Fruit fly (Drosophila melanogaster) whole organism, embryonic: ENCODE data around the gene CG5087.
A peak's percentile ranks its signal among the peaks of the same experiment; 100 is the strongest.

Source experiments
- CG10267 ChIP-seq: fragments of 200-800 bp; sonication (Bioruptor generic); optimal IDR thresholded peaks from 2 replicates; lab custom pipeline; 2018; ENCODE audit warnings: missing biosample characterization, mild to moderate bottlenecking, missing genetic modification characterization, moderate library complexity
- CG1233 ChIP-seq: fragments of 200-800 bp; sonication (Bioruptor generic); optimal IDR thresholded peaks from 4 replicates; lab custom pipeline; 2018; ENCODE audit warnings: missing biosample characterization, mild to moderate bottlenecking, missing genetic modification characterization
- CG12659 ChIP-seq: fragments of 200-800 bp; sonication (Bioruptor generic); optimal IDR thresholded peaks from 3 replicates; lab custom pipeline; 2017; ENCODE audit warnings: mild to moderate bottlenecking, missing biosample characterization, missing genetic modification reagents, missing genetic modification characterization
- CG13287 ChIP-seq: fragments of 200-800 bp; sonication (Bioruptor generic); IDR thresholded peaks from 2 replicates; pipeline ENCODE4 v1.3.6; 2022; ENCODE audit warnings: missing biosample characterization, missing genetic modification characterization; ENCODE audit not compliant: partially characterized antibody
- CG13775 ChIP-seq: fragments of 200-800 bp; sonication (Bioruptor generic); optimal IDR thresholded peaks from 3 replicates; lab custom pipeline; 2017; ENCODE audit warnings: missing biosample characterization, mild to moderate bottlenecking, missing genetic modification characterization
- CG15269 ChIP-seq: fragments of 200-800 bp; sonication (Bioruptor generic); optimal IDR thresholded peaks from 2 replicates; lab custom pipeline; 2018; ENCODE audit warnings: missing biosample characterization, mild to moderate bottlenecking, missing genetic modification characterization, moderate library complexity
- CG1603 ChIP-seq: fragments of 200-800 bp; sonication (Bioruptor generic); optimal IDR thresholded peaks from 2 replicates; lab custom pipeline; 2019; ENCODE audit warnings: missing biosample characterization, mild to moderate bottlenecking, missing genetic modification characterization, moderate library complexity
- CG16813 ChIP-seq: fragments of 200-800 bp; sonication (Bioruptor generic); IDR thresholded peaks from 3 replicates; pipeline ENCODE4 v1.3.6; 2022; ENCODE audit warnings: missing biosample characterization, missing genetic modification characterization; ENCODE audit not compliant: partially characterized antibody
- CG2889 ChIP-seq: fragments of 200-800 bp; sonication (Bioruptor generic); IDR thresholded peaks from 3 replicates; pipeline ENCODE4 v1.3.6; 2022; ENCODE audit warnings: missing biosample characterization, missing genetic modification characterization
- CG31365 ChIP-seq: fragments of 200-800 bp; sonication (Bioruptor generic); optimal IDR thresholded peaks from 2 replicates; lab custom pipeline; 2018; ENCODE audit warnings: missing biosample characterization, mild to moderate bottlenecking, missing genetic modification characterization
- CG31441 ChIP-seq: fragments of 200-800 bp; sonication (Bioruptor generic); IDR thresholded peaks from 2 replicates; pipeline ENCODE4 v1.3.6; 2022; ENCODE audit warnings: missing biosample characterization, missing genetic modification characterization
- CG4424 ChIP-seq: fragments of 200-800 bp; sonication (Bioruptor generic); optimal IDR thresholded peaks from 3 replicates; lab custom pipeline; 2016; ENCODE audit warnings: missing biosample characterization, missing genetic modification characterization
- CG4617 ChIP-seq: fragments of 200-800 bp; sonication (Bioruptor generic); optimal IDR thresholded peaks from 3 replicates; lab custom pipeline; 2016; ENCODE audit warnings: missing biosample characterization, missing genetic modification characterization, borderline replicate concordance
- CG6689 ChIP-seq: fragments of 200-800 bp; sonication (Bioruptor generic); IDR thresholded peaks from 2 replicates; pipeline ENCODE4 v1.3.6; 2022; ENCODE audit warnings: missing biosample characterization, missing genetic modification characterization
- CG8388 ChIP-seq: fragments of 200-800 bp; sonication (Bioruptor generic); optimal IDR thresholded peaks from 2 replicates; lab custom pipeline; 2019; ENCODE audit warnings: missing biosample characterization, mild to moderate bottlenecking, missing genetic modification characterization, moderate library complexity
- CG8944 ChIP-seq: fragments of 200-800 bp; sonication (Bioruptor generic); optimal IDR thresholded peaks from 3 replicates; lab custom pipeline; 2016; ENCODE audit warnings: missing biosample characterization, missing genetic modification characterization
- Dbx ChIP-seq: fragments of 200-800 bp; sonication (Bioruptor generic); IDR thresholded peaks from 3 replicates; pipeline ENCODE4 v1.3.6; 2022; ENCODE audit warnings: missing biosample characterization, missing genetic modification characterization
- Dip3 ChIP-seq: fragments of 200-800 bp; sonication (Bioruptor generic); optimal IDR thresholded peaks from 3 replicates; lab custom pipeline; 2016; ENCODE audit warnings: missing biosample characterization, missing genetic modification characterization
- Doc3 ChIP-seq: fragments of 200-800 bp; sonication (Bioruptor generic); IDR thresholded peaks from 3 replicates; pipeline ENCODE4 v1.3.6; 2022; ENCODE audit warnings: missing biosample characterization, missing genetic modification characterization; ENCODE audit not compliant: partially characterized antibody
- Dp ChIP-seq: fragments of 200-800 bp; sonication (Bioruptor generic); optimal IDR thresholded peaks from 2 replicates; lab custom pipeline; 2018; ENCODE audit warnings: missing biosample characterization, mild to moderate bottlenecking, missing genetic modification characterization, moderate library complexity
- Dref ChIP-seq: fragments of 200-800 bp; sonication (Bioruptor generic); IDR thresholded peaks from 2 replicates; pipeline ENCODE4 v1.3.6; 2022; ENCODE audit warnings: missing biosample characterization, missing genetic modification characterization
- Hr39 ChIP-seq: fragments of >200 bp; optimal IDR thresholded peaks from 2 replicates; lab custom pipeline; 2017
- Hr51 ChIP-seq, 2 experiments: fragments of 200-800 bp; sonication (Bioruptor generic); optimal IDR thresholded peaks; 2 replicates in 1 of 2; 3 replicates in 1 of 2; lab custom pipeline; 2016 to 2018; ENCODE audit warnings: missing biosample characterization in 2 of 2, missing genetic modification characterization in 2 of 2, mild to moderate bottlenecking in 1 of 2, moderate library complexity in 1 of 2
- Med ChIP-seq: fragments of 200-800 bp; sonication (Bioruptor generic); peaks from one replicate; lab custom pipeline; 2016; ENCODE audit warnings: missing biosample characterization, missing genetic modification characterization, mild to moderate bottlenecking, inconsistent platforms, moderate library complexity
- Sry-β ChIP-seq: fragments of 200-800 bp; sonication (Bioruptor generic); optimal IDR thresholded peaks from 2 replicates; lab custom pipeline; 2018; ENCODE audit warnings: missing biosample characterization, mild to moderate bottlenecking, missing genetic modification characterization, moderate library complexity
- Sry-δ ChIP-seq: fragments of 200-800 bp; sonication (Bioruptor generic); optimal IDR thresholded peaks from 2 replicates; lab custom pipeline; 2016; ENCODE audit warnings: missing biosample characterization, missing genetic modification characterization
- aop ChIP-seq: fragments of 200-800 bp; sonication (Bioruptor generic); IDR thresholded peaks from 2 replicates; pipeline ENCODE4 v1.3.6; 2022; ENCODE audit warnings: missing biosample characterization, missing genetic modification characterization
- ash1 ChIP-seq: fragments of 200-800 bp; sonication (Bioruptor generic); optimal IDR thresholded peaks from 2 replicates; lab custom pipeline; 2018; ENCODE audit warnings: missing biosample characterization, mild to moderate bottlenecking, missing genetic modification characterization
- bbx ChIP-seq: fragments of 200-800 bp; sonication (Bioruptor generic); IDR thresholded peaks from 2 replicates; pipeline ENCODE4 v1.3.6; 2022; ENCODE audit warnings: missing biosample characterization, missing genetic modification characterization; ENCODE audit not compliant: partially characterized antibody
- gro ChIP-seq: fragments of 200-800 bp; sonication (Bioruptor generic); optimal IDR thresholded peaks from 2 replicates; lab custom pipeline; 2016; ENCODE audit warnings: missing biosample characterization, missing genetic modification characterization
- hb ChIP-seq: fragments of 200-800 bp; sonication (Bioruptor generic); IDR thresholded peaks from 3 replicates; pipeline ENCODE4 v1.3.6; 2022; ENCODE audit warnings: missing biosample characterization, missing genetic modification characterization; ENCODE audit not compliant: partially characterized antibody
- hbn ChIP-seq: fragments of 200-800 bp; sonication (Bioruptor generic); IDR thresholded peaks from 2 replicates; pipeline ENCODE4 v1.3.6; 2022; ENCODE audit warnings: missing biosample characterization, missing genetic modification characterization; ENCODE audit not compliant: partially characterized antibody
- hkb ChIP-seq, 2 experiments: fragments of 200-800 bp in 1 of 2; fragments of >200 bp in 1 of 2; sonication (Bioruptor generic) in 1 of 2; IDR thresholded peaks in 1 of 2; optimal IDR thresholded peaks in 1 of 2; 2 replicates each; pipeline versions ENCODE4 v1.3.6 to Lab custom; 2017 to 2022; ENCODE audit warnings: missing biosample characterization in 1 of 2, missing genetic modification characterization in 1 of 2
- insv ChIP-seq, 2 experiments: fragments of 200-800 bp; sonication (Bioruptor generic); optimal IDR thresholded peaks; 3 replicates each; lab custom pipeline; 2016 to 2018; ENCODE audit warnings: missing biosample characterization in 2 of 2, missing genetic modification characterization in 2 of 2
- klu ChIP-seq: fragments of 200-800 bp; sonication (Bioruptor generic); IDR thresholded peaks from 2 replicates; pipeline ENCODE4 v1.3.6; 2022; ENCODE audit warnings: missing biosample characterization, missing genetic modification characterization
- nerfin-2 ChIP-seq: fragments of 200-800 bp; sonication (Bioruptor generic); IDR thresholded peaks from 2 replicates; pipeline ENCODE4 v1.3.6; 2022; ENCODE audit warnings: missing biosample characterization, missing genetic modification characterization; ENCODE audit not compliant: partially characterized antibody
- nom ChIP-seq: fragments of 200-800 bp; sonication (Bioruptor generic); optimal IDR thresholded peaks from 2 replicates; lab custom pipeline; 2017; ENCODE audit warnings: missing biosample characterization, missing genetic modification characterization, mild to moderate bottlenecking, moderate library complexity, missing genetic modification reagents
- row ChIP-seq: fragments of 200-800 bp; sonication (Bioruptor generic); IDR thresholded peaks from 3 replicates; pipeline ENCODE4 v1.3.6; 2022; ENCODE audit warnings: missing biosample characterization, missing genetic modification characterization
- sens ChIP-seq: fragments of 200-800 bp; sonication (Bioruptor generic); peaks from one replicate; lab custom pipeline; 2016; ENCODE audit warnings: missing biosample characterization, missing genetic modification characterization
- sna ChIP-seq: fragments of 200-800 bp; sonication (Bioruptor generic); IDR thresholded peaks from 2 replicates; pipeline ENCODE4 v1.3.6; 2022; ENCODE audit warnings: missing biosample characterization, missing genetic modification characterization; ENCODE audit not compliant: partially characterized antibody
- tap ChIP-seq: fragments of 200-800 bp; optimal IDR thresholded peaks from 3 replicates; lab custom pipeline; 2019; ENCODE audit warnings: missing biosample characterization, mild to moderate bottlenecking, missing genetic modification characterization, moderate library complexity
- tll ChIP-seq, 2 experiments: fragments of 200-800 bp in 1 of 2; fragments of >200 bp in 1 of 2; sonication (Bioruptor generic) in 1 of 2; optimal IDR thresholded peaks; 2 replicates each; lab custom pipeline; 2017 to 2019; ENCODE audit warnings: missing biosample characterization in 2 of 2, missing genetic modification characterization in 2 of 2, mild to moderate bottlenecking in 1 of 2, moderate library complexity in 1 of 2
- tna ChIP-seq: fragments of 200-800 bp; sonication (Bioruptor generic); IDR thresholded peaks from 2 replicates; pipeline ENCODE4 v1.3.6; 2022; ENCODE audit warnings: missing biosample characterization, missing genetic modification characterization; ENCODE audit not compliant: partially characterized antibody
- trem ChIP-seq: fragments of 200-800 bp; optimal IDR thresholded peaks from 3 replicates; lab custom pipeline; 2019; ENCODE audit warnings: missing biosample characterization, mild to moderate bottlenecking, missing genetic modification characterization, moderate library complexity
- unc-4 ChIP-seq: fragments of 200-800 bp; sonication (Bioruptor generic); IDR thresholded peaks from 2 replicates; pipeline ENCODE4 v1.3.6; 2022; ENCODE audit warnings: missing biosample characterization, missing genetic modification characterization; ENCODE audit not compliant: partially characterized antibody
- usp ChIP-seq: fragments of >200 bp; optimal IDR thresholded peaks from 2 replicates; lab custom pipeline; 2017; ENCODE audit warnings: missing biosample characterization, missing genetic modification characterization
- vnd ChIP-seq: fragments of 200-800 bp; sonication (Bioruptor generic); IDR thresholded peaks from 3 replicates; pipeline ENCODE4 v1.3.6; 2022; ENCODE audit warnings: missing biosample characterization, missing genetic modification characterization; ENCODE audit not compliant: partially characterized antibody
- zf30C ChIP-seq: fragments of 200-800 bp; sonication (Bioruptor generic); optimal IDR thresholded peaks from 3 replicates; lab custom pipeline; 2018; ENCODE audit warnings: missing biosample characterization, mild to moderate bottlenecking, missing genetic modification characterization

The CG5087 gene

DNA sequence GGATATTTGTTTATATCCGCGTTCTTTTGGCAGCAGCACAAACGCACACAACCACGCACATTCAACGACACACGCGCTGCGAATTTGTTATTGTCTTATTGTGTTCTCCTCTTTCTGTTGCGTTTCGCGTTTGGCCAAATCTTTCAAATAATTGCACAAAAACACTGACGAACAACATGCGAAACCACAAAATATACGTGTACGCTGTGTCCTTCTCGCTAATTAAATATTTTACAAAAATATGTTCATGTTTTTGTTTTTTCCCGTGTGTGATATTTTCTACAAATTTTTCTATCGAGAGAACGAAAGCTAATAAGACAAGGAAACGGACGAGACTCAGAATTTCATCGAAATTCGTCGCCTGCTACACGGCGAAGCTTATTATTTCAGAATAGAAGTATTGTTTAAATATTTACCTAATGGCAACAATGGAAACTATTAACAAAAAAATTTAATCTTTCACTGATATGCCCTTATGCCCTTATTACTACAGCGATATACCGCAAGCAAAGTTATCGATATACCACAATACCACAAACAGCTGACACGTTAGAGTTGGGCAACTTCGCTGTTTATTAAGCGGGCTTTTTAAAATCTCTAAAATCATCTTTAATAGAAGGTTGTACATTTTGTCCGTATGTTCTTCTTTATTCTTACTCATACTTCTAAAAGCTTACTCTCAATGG, 43.9 kb upstream of the CG5087 start, which contains the start of the genes CG43783 and orb2 (continued):
- TF ChIP-seq CG16813 (GFP tag; lab: Robert Waterston, UW) (peak; percentile 38; the same call in 1 of the 3 replicates), sens (GFP tag; lab: Kevin White, UChicago) (peak; percentile 62), hb (GFP tag; lab: Robert Waterston, UW) (peak; percentile 71; the same call in 2 of the 3 replicates), unc-4 (GFP tag; lab: Robert Waterston, UW) (peak; percentile 64), trem (tag; lab: Kevin White, UChicago) (peak; percentile 40), Doc3 (peak; percentile 33; the same call in 1 of the 3 replicates), bbx (GFP tag; lab: Robert Waterston, UW) (peak; percentile 63; the same call in 1 of the 2 replicates), CG2889 (GFP tag; lab: Robert Waterston, UW) (no peak), CG1603 (tag; lab: Kevin White, UChicago) (peak; percentile 9), Dip3 (GFP tag; lab: Kevin White, UChicago) (no peak), Dp (peak; percentile 85), tll (GFP tag; optimal IDR thresholded peaks at IDR 0.05; lab: Kevin White, UChicago) (no peak), gro (GFP tag; lab: Kevin White, UChicago) (peak; percentile 4), CG4424 (GFP tag; lab: Kevin White, UChicago) (no peak), CG12659 (peak; percentile 4), vnd (GFP tag; lab: Robert Waterston, UW) (no peak), Hr39 (lab: Kevin White, UChicago) (no peak), tna (peak; percentile 55; the same call in 1 of the 2 replicates), Dref (GFP tag; lab: Robert Waterston, UW) (peak; percentile 80), sna (GFP tag; lab: Robert Waterston, UW) (peak; percentile 71; the same call in 1 of the 2 replicates), ash1 (GFP tag; lab: Kevin White, UChicago) (no peak), klu (no peak), Med (GFP tag; lab: Kevin White, UChicago) (peak; percentile 32), nerfin-2 (GFP tag; lab: Robert Waterston, UW) (peak; percentile 46; the same call in 1 of the 2 replicates), Sry-δ (peak; percentile 71), hbn (peak; percentile 57), aop (GFP tag; lab: Robert Waterston, UW) (no peak), CG13287 (GFP tag; lab: Robert Waterston, UW) (peak; percentile 69), CG4617 (GFP tag; lab: Kevin White, UChicago) (peak; percentile 32)

DNA sequence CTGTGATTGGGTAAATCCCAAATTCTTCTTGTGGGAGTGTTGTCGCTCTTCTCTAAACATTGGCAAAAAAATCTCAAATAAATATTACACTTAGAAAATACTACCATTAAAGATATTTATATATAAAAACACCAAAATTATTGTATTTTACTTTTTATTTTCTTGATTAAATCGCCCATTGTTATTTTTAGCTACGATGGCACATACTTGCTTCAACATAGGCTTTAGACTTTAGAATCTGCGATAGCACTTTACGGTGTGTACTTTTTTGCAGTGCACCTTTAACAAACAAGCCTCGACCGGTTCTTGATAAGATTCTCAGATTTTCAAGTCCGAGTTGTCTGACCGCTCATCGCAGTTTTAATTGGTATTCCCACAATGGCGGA, 43.3 kb upstream of the CG5087 start, which contains the start of gene GNBP3:
Gene GNBP3 (plus strand): TSS at position 374 of the 386 bp plus-strand sequence.
- TF ChIP-seq Hr51 (GFP tag; optimal IDR thresholded peaks at IDR 0.05; lab: Kevin White, UChicago), result peak in 1 of 2 experiments; percentile 31
- peak; percentile 84 for TF ChIP-seq Dbx (GFP tag; lab: Robert Waterston, UW)
- no peak for TF ChIP-seq hkb (optimal IDR thresholded peaks at IDR 0.05; lab: Kevin White, UChicago)
- TF ChIP-seq hkb (GFP tag; IDR thresholded peaks at IDR 0.05; lab: Robert Waterston, UW), result peak; percentile 87
- peak; percentile 71 for TF ChIP-seq CG31441 (GFP tag; lab: Robert Waterston, UW)
- TF ChIP-seq CG15269 (tag; lab: Kevin White, UChicago), result peak; percentile 43
- peak; percentile 19 for TF ChIP-seq CG31365
- TF ChIP-seq CG10267, result peak; percentile 81
- TF ChIP-seq tap (tag; lab: Kevin White, UChicago), result peak; percentile 67
- peak; percentile 11 for TF ChIP-seq Sry-β (GFP tag; lab: Kevin White, UChicago)
- peak; percentile 58; the same call in 2 of the 3 replicates for TF ChIP-seq row (GFP tag; lab: Robert Waterston, UW)
- TF ChIP-seq usp (GFP tag; lab: Kevin White, UChicago), result no peak
- peak; percentile 88 for TF ChIP-seq zf30C (GFP tag; lab: Kevin White, UChicago)
- TF ChIP-seq CG8388, result peak; percentile 40
- TF ChIP-seq CG8944 (GFP tag; lab: Kevin White, UChicago), result no peak
- no peak for TF ChIP-seq insv (GFP tag; optimal IDR thresholded peaks at IDR 0.05; lab: Kevin White, UChicago)
- TF ChIP-seq CG6689, result peak; percentile 53; the same call in 1 of the 2 replicates
- TF ChIP-seq CG13775 (GFP tag; lab: Kevin White, UChicago), result peak; percentile 49
- peak; percentile 83 for TF ChIP-seq CG1233 (GFP tag; lab: Kevin White, UChicago)
- TF ChIP-seq nom (GFP tag; lab: Kevin White, UChicago), result peak; percentile 91
